Worm (Caenorhabditis elegans) whole organism, midembryonic: Measurements from ENCODE around the gene tex-2.

Source experiments
- T22C8.4 ChIP-seq: fragments of 200-800 bp; sonication (Bioruptor generic); IDR thresholded peaks from 2 replicates; pipeline ENCODE4 v1.3.6; 2022; ENCODE audit warnings: missing genetic modification characterization, missing compliant biosample characterization
- cog-1 ChIP-seq: sonication (generic microtip); optimal IDR thresholded peaks from 2 replicates; lab custom pipeline; 2016; ENCODE audit warnings: missing genetic modification characterization, missing compliant biosample characterization
- flt-1 ChIP-seq: fragments of 200-800 bp; sonication (Bioruptor generic); IDR thresholded peaks from 2 replicates; pipeline ENCODE4 v1.3.6; 2022; ENCODE audit warnings: missing genetic modification characterization, missing compliant biosample characterization
- med-1 ChIP-seq: sonication (generic microtip); optimal IDR thresholded peaks from 2 replicates; lab custom pipeline; 2017; ENCODE audit warnings: missing genetic modification characterization, mild to moderate bottlenecking, missing compliant biosample characterization, antibody characterized with exemption, missing genetic modification reagents; ENCODE audit not compliant: insufficient read depth
- ref-1 ChIP-seq: fragments of 200-800 bp; sonication (Bioruptor generic); conservative IDR thresholded peaks from 2 replicates; pipeline ENCODE4 v1.3.6; 2022; ENCODE audit warnings: missing genetic modification reagents, missing genetic modification characterization, missing compliant biosample characterization
- tab-1 ChIP-seq: fragments of 200-800 bp; sonication (Bioruptor generic); IDR thresholded peaks from 2 replicates; pipeline ENCODE4 v1.3.6; 2022; ENCODE audit warnings: missing genetic modification characterization, missing compliant biosample characterization
- ztf-29 ChIP-seq: fragments of 200-800 bp; sonication (Bioruptor generic); IDR thresholded peaks from 2 replicates; pipeline ENCODE4 v1.3.6; 2022; ENCODE audit warnings: missing genetic modification reagents, missing genetic modification characterization, missing compliant biosample characterization

ce11 chrII:5865405-5866308, 7.8 kb downstream of the tex-2 start, which contains the start of gene F55C12.19:
- TF ChIP-seq flt-1 (GFP tag; lab: Robert Waterston, UW) (no peak), tab-1 (no peak), ztf-29 (GFP tag; lab: Robert Waterston, UW) (no peak), T22C8.4 (GFP tag; lab: Robert Waterston, UW) (no peak), ref-1 (GFP tag; lab: Robert Waterston, UW) (no peak), med-1 (GFP tag; lab: Kevin White, UChicago) (no peak), cog-1 (tag; lab: Kevin White, UChicago) (no peak)
